Worm (Caenorhabditis elegans) whole organism, midembryonic: Measurements from ENCODE around the gene gtf-2F2.
"Not testable (repeated sequence)": the region's sequence is repeated elsewhere in the genome, so short reads cannot be mapped to it uniquely, and the experiment has no call there.

Experiments used
- T22C8.4 ChIP-seq: fragments of 200-800 bp; sonication (Bioruptor generic); IDR thresholded peaks from 2 replicates; pipeline ENCODE4 v1.3.6; 2022; ENCODE audit warnings: missing genetic modification characterization, missing compliant biosample characterization
- cog-1 ChIP-seq: sonication (generic microtip); optimal IDR thresholded peaks from 2 replicates; lab custom pipeline; 2016; ENCODE audit warnings: missing genetic modification characterization, missing compliant biosample characterization
- flt-1 ChIP-seq: fragments of 200-800 bp; sonication (Bioruptor generic); IDR thresholded peaks from 2 replicates; pipeline ENCODE4 v1.3.6; 2022; ENCODE audit warnings: missing genetic modification characterization, missing compliant biosample characterization
- klf-2 ChIP-seq: fragments of 200-800 bp; sonication (Bioruptor generic); conservative IDR thresholded peaks from 2 replicates; pipeline ENCODE4 v1.3.6; 2022; ENCODE audit warnings: missing genetic modification reagents, missing genetic modification characterization, missing compliant biosample characterization
- med-1 ChIP-seq: sonication (generic microtip); optimal IDR thresholded peaks from 2 replicates; lab custom pipeline; 2017; ENCODE audit warnings: missing genetic modification characterization, mild to moderate bottlenecking, missing compliant biosample characterization, antibody characterized with exemption, missing genetic modification reagents; ENCODE audit not compliant: insufficient read depth
- ref-1 ChIP-seq: fragments of 200-800 bp; sonication (Bioruptor generic); conservative IDR thresholded peaks from 2 replicates; pipeline ENCODE4 v1.3.6; 2022; ENCODE audit warnings: missing genetic modification reagents, missing genetic modification characterization, missing compliant biosample characterization
- tab-1 ChIP-seq: fragments of 200-800 bp; sonication (Bioruptor generic); IDR thresholded peaks from 2 replicates; pipeline ENCODE4 v1.3.6; 2022; ENCODE audit warnings: missing genetic modification characterization, missing compliant biosample characterization
- ztf-23 ChIP-seq: fragments of 200-800 bp; sonication (Bioruptor generic); IDR thresholded peaks from 2 replicates; pipeline ENCODE4 v1.3.6; 2022; ENCODE audit warnings: missing genetic modification reagents, missing genetic modification characterization, missing compliant biosample characterization
- ztf-29 ChIP-seq: fragments of 200-800 bp; sonication (Bioruptor generic); IDR thresholded peaks from 2 replicates; pipeline ENCODE4 v1.3.6; 2022; ENCODE audit warnings: missing genetic modification reagents, missing genetic modification characterization, missing compliant biosample characterization

Gene gtf-2F2

ce11 chrV:19001016-19001415 is 7.3 kb downstream of the gtf-2F2 start, which contains the start of gene Y39B6A.34:
Gene Y39B6A.34, plus strand, starts transcription at chrV:19001018.
- no peak for TF ChIP-seq med-1
- no peak for TF ChIP-seq T22C8.4 (GFP tag; lab: Robert Waterston, UW)
- TF ChIP-seq ztf-29, result no peak
- no peak for TF ChIP-seq klf-2 (GFP tag; lab: Robert Waterston, UW)
- no peak for TF ChIP-seq cog-1 (tag; lab: Kevin White, UChicago)
- TF ChIP-seq tab-1 (GFP tag; lab: Robert Waterston, UW), result no peak
- no peak for TF ChIP-seq ztf-23 (GFP tag; lab: Robert Waterston, UW)
- no peak for TF ChIP-seq ref-1 (GFP tag; lab: Robert Waterston, UW)
- TF ChIP-seq flt-1 (GFP tag; lab: Robert Waterston, UW), result no peak

ce11 chrV:19001656-19002055 is 7.9 kb downstream of the gtf-2F2 start, which contains the start of gene Y39B6A.33:
Gene Y39B6A.33, plus strand, starts transcription at chrV:19001956.
- TF ChIP-seq klf-2 (GFP tag; lab: Robert Waterston, UW) (no peak), tab-1 (GFP tag; lab: Robert Waterston, UW) (no peak), T22C8.4 (GFP tag; lab: Robert Waterston, UW) (no peak), flt-1 (GFP tag; lab: Robert Waterston, UW) (no peak), cog-1 (tag; lab: Kevin White, UChicago) (no peak), ref-1 (GFP tag; lab: Robert Waterston, UW) (no peak), ztf-23 (GFP tag; lab: Robert Waterston, UW) (no peak), ztf-29 (no peak), med-1 (no peak)

- TF ChIP-seq tab-1 (GFP tag; lab: Robert Waterston, UW) (no peak), T22C8.4 (GFP tag; lab: Robert Waterston, UW) (peak; percentile 77)
Observed at ce11 chrV:19010405-19010804, 16.7 kb downstream of the gtf-2F2 start.

ce11 chrV:19013215-19013614 is 19.5 kb downstream of the gtf-2F2 start:
- no peak for TF ChIP-seq med-1
- TF ChIP-seq ztf-23 (GFP tag; lab: Robert Waterston, UW), result no peak
- TF ChIP-seq ztf-29, result no peak
- no peak for TF ChIP-seq flt-1 (GFP tag; lab: Robert Waterston, UW)
- no peak for TF ChIP-seq ref-1 (GFP tag; lab: Robert Waterston, UW)

- TF ChIP-seq med-1; cog-1 (tag; lab: Kevin White, UChicago); tab-1 (GFP tag; lab: Robert Waterston, UW): not testable (repeated sequence)
Observed at ce11 chrV:19014273-19014672, 20.5 kb downstream of the gtf-2F2 start, which contains the start of gene Y39B6A.30. Gene Y39B6A.30, plus strand, starts transcription at chrV:19014573.

ce11 chrV:19014940-19015339 is 21.2 kb downstream of the gtf-2F2 start:
- peak; percentile 79 for TF ChIP-seq T22C8.4 (GFP tag; lab: Robert Waterston, UW)

ce11 chrV:19019239-19019638 is 25.5 kb downstream of the gtf-2F2 start:
- peak; percentile 85 for TF ChIP-seq T22C8.4 (GFP tag; lab: Robert Waterston, UW)
- no peak for TF ChIP-seq cog-1 (tag; lab: Kevin White, UChicago)

ce11 chrV:19024683-19025082 is 30.9 kb downstream of the gtf-2F2 start, which contains the start of gene Y39B6A.29:
Gene Y39B6A.29, minus strand, starts transcription at chrV:19024783.
- TF ChIP-seq ztf-29 (no peak), ztf-23 (GFP tag; lab: Robert Waterston, UW) (no peak)

ce11 chrV:19026163-19026562 is 32.4 kb downstream of the gtf-2F2 start, which contains the start of gene Y39B6A.25:
Gene Y39B6A.25, plus strand, starts transcription at chrV:19026463.
- no peak for TF ChIP-seq ztf-23 (GFP tag; lab: Robert Waterston, UW)
- TF ChIP-seq ref-1 (GFP tag; lab: Robert Waterston, UW), result no peak
- TF ChIP-seq cog-1 (tag; lab: Kevin White, UChicago), result no peak
- TF ChIP-seq tab-1 (GFP tag; lab: Robert Waterston, UW), result no peak
- TF ChIP-seq flt-1 (GFP tag; lab: Robert Waterston, UW), result no peak
- TF ChIP-seq ztf-29, result no peak
- TF ChIP-seq med-1, result no peak
- TF ChIP-seq T22C8.4 (GFP tag; lab: Robert Waterston, UW), result no peak

ce11 chrV:19026757-19027156 is 33.0 kb downstream of the gtf-2F2 start:
- TF ChIP-seq T22C8.4 (GFP tag; lab: Robert Waterston, UW), result peak; percentile 82

- TF ChIP-seq med-1 (no peak), T22C8.4 (GFP tag; lab: Robert Waterston, UW) (peak; percentile 91)
Observed at ce11 chrV:19027338-19027737, 33.6 kb downstream of the gtf-2F2 start.

ce11 chrV:19031456-19031855 is 37.7 kb downstream of the gtf-2F2 start, which contains the start of gene Y39B6A.27:
Gene Y39B6A.27, plus strand, starts transcription at chrV:19031756.
- TF ChIP-seq ztf-23 (GFP tag; lab: Robert Waterston, UW) (no peak), flt-1 (GFP tag; lab: Robert Waterston, UW) (no peak), ztf-29 (no peak), tab-1 (GFP tag; lab: Robert Waterston, UW) (no peak), cog-1 (tag; lab: Kevin White, UChicago) (no peak), T22C8.4 (GFP tag; lab: Robert Waterston, UW) (no peak), ref-1 (GFP tag; lab: Robert Waterston, UW) (no peak), klf-2 (GFP tag; lab: Robert Waterston, UW) (no peak), med-1 (no peak)
